Fruit fly (Drosophila melanogaster) whole organism, embryonic: ENCODE data around the gene e.

Experiments used
- Atf3 ChIP-seq: fragments of 200-800 bp; sonication (Bioruptor generic); optimal IDR thresholded peaks from 3 replicates; lab custom pipeline; 2016; ENCODE audit warnings: missing biosample characterization, missing genetic modification characterization
- CG10366 ChIP-seq: fragments of 200-800 bp; sonication (Bioruptor generic); IDR thresholded peaks from 2 replicates; pipeline ENCODE4 v1.3.6; 2022; ENCODE audit warnings: missing biosample characterization, missing genetic modification characterization
- CG15514 ChIP-seq: fragments of 200-800 bp; sonication (Bioruptor generic); optimal IDR thresholded peaks from 3 replicates; lab custom pipeline; 2017; ENCODE audit warnings: missing biosample characterization, missing genetic modification characterization, mild to moderate bottlenecking, moderate library complexity, missing genetic modification reagents
- CG15601 ChIP-seq: fragments of 200-800 bp; sonication (Bioruptor generic); optimal IDR thresholded peaks from 3 replicates; lab custom pipeline; 2019; ENCODE audit warnings: missing biosample characterization, mild to moderate bottlenecking, missing genetic modification characterization, moderate library complexity
- CG1602 ChIP-seq: fragments of 200-800 bp; sonication (Bioruptor generic); optimal IDR thresholded peaks from 3 replicates; lab custom pipeline; 2016; ENCODE audit warnings: missing biosample characterization, missing genetic modification characterization
- CG16863 ChIP-seq: fragments of 200-800 bp; sonication (Bioruptor generic); optimal IDR thresholded peaks from 3 replicates; lab custom pipeline; 2016; ENCODE audit warnings: missing biosample characterization, missing genetic modification characterization
- CG2120 ChIP-seq: fragments of 200-800 bp; sonication (Bioruptor generic); optimal IDR thresholded peaks from 3 replicates; lab custom pipeline; 2016; ENCODE audit warnings: missing biosample characterization, missing genetic modification characterization
- CG30403 ChIP-seq: fragments of 200-800 bp; sonication (Bioruptor generic); optimal IDR thresholded peaks from 3 replicates; lab custom pipeline; 2016; ENCODE audit warnings: missing biosample characterization, missing genetic modification characterization
- CG32767 ChIP-seq: fragments of 200-800 bp; sonication (Bioruptor generic); IDR thresholded peaks from 2 replicates; pipeline ENCODE4 v1.3.6; 2022; ENCODE audit warnings: missing biosample characterization, missing genetic modification characterization
- CG34376 ChIP-seq: fragments of 200-800 bp; sonication (Bioruptor generic); optimal IDR thresholded peaks from 2 replicates; lab custom pipeline; 2018; ENCODE audit warnings: missing biosample characterization, mild to moderate bottlenecking, missing genetic modification characterization
- CG7556 ChIP-seq: fragments of 200-800 bp; sonication (Bioruptor generic); optimal IDR thresholded peaks from 2 replicates; lab custom pipeline; 2017; ENCODE audit warnings: missing biosample characterization, mild to moderate bottlenecking, missing genetic modification characterization
- CG8359 ChIP-seq: fragments of 200-800 bp; sonication (Bioruptor generic); optimal IDR thresholded peaks from 2 replicates; lab custom pipeline; 2017; ENCODE audit warnings: missing biosample characterization, mild to moderate bottlenecking, missing genetic modification characterization, borderline replicate concordance
- CG8388 ChIP-seq: fragments of 200-800 bp; sonication (Bioruptor generic); optimal IDR thresholded peaks from 2 replicates; lab custom pipeline; 2019; ENCODE audit warnings: missing biosample characterization, mild to moderate bottlenecking, missing genetic modification characterization, moderate library complexity
- CG9797 ChIP-seq: fragments of 200-800 bp; sonication (Bioruptor generic); optimal IDR thresholded peaks from 3 replicates; lab custom pipeline; 2018; ENCODE audit warnings: missing biosample characterization, mild to moderate bottlenecking, missing genetic modification characterization
- Dll ChIP-seq: fragments of 200-800 bp; sonication (Bioruptor generic); IDR thresholded peaks from 4 replicates; pipeline ENCODE4 v1.3.6; 2022; ENCODE audit warnings: missing biosample characterization, missing genetic modification characterization; ENCODE audit not compliant: partially characterized antibody
- Eip74EF ChIP-seq, 2 experiments: fragments of 200-800 bp in 1 of 2; fragments of >200 bp in 1 of 2; sonication (Bioruptor generic) in 1 of 2; optimal IDR thresholded peaks; 2 replicates each; lab custom pipeline; 2017 to 2019; ENCODE audit warnings: missing biosample characterization in 2 of 2, missing genetic modification characterization in 2 of 2, mild to moderate bottlenecking in 1 of 2, moderate library complexity in 1 of 2
- Ets65A ChIP-seq: fragments of 200-800 bp; sonication (Bioruptor generic); peaks from one replicate; lab custom pipeline; 2016; ENCODE audit warnings: missing biosample characterization, missing genetic modification characterization
- H2.0 ChIP-seq: fragments of 200-800 bp; sonication (Bioruptor generic); IDR thresholded peaks from 2 replicates; pipeline ENCODE4 v1.3.6; 2022; ENCODE audit warnings: missing biosample characterization, missing genetic modification characterization
- HHEX ChIP-seq: fragments of 200-800 bp; sonication (Bioruptor generic); optimal IDR thresholded peaks from 3 replicates; lab custom pipeline; 2017; ENCODE audit warnings: missing biosample characterization, mild to moderate bottlenecking, missing genetic modification characterization, missing genetic modification reagents
- Hr51 ChIP-seq, 2 experiments: fragments of 200-800 bp; sonication (Bioruptor generic); optimal IDR thresholded peaks; 2 replicates in 1 of 2; 3 replicates in 1 of 2; lab custom pipeline; 2016 to 2018; ENCODE audit warnings: missing biosample characterization in 2 of 2, missing genetic modification characterization in 2 of 2, mild to moderate bottlenecking in 1 of 2, moderate library complexity in 1 of 2
- Med ChIP-seq: fragments of 200-800 bp; sonication (Bioruptor generic); peaks from one replicate; lab custom pipeline; 2016; ENCODE audit warnings: missing biosample characterization, missing genetic modification characterization, mild to moderate bottlenecking, inconsistent platforms, moderate library complexity
- Mes4 ChIP-seq: fragments of 200-800 bp; sonication (Bioruptor generic); optimal IDR thresholded peaks from 2 replicates; lab custom pipeline; 2016; ENCODE audit warnings: missing biosample characterization, missing genetic modification characterization
- Myb ChIP-seq: fragments of 200-800 bp; sonication (Bioruptor generic); optimal IDR thresholded peaks from 2 replicates; lab custom pipeline; 2016; ENCODE audit warnings: missing biosample characterization, missing genetic modification characterization
- Nf-YC ChIP-seq: fragments of 200-800 bp; optimal IDR thresholded peaks from 3 replicates; lab custom pipeline; 2019; ENCODE audit warnings: missing biosample characterization, mild to moderate bottlenecking, missing genetic modification characterization, moderate library complexity
- Pdp1 ChIP-seq, 2 experiments: fragments of 200-800 bp; sonication (Bioruptor generic); optimal IDR thresholded peaks; 3 replicates each; lab custom pipeline; 2016; ENCODE audit warnings: missing biosample characterization in 2 of 2, missing genetic modification characterization in 2 of 2, mild to moderate bottlenecking in 1 of 2, moderate library complexity in 1 of 2
- Side ChIP-seq: fragments of 200-800 bp; sonication (Bioruptor generic); optimal IDR thresholded peaks from 2 replicates; lab custom pipeline; 2016; ENCODE audit warnings: missing biosample characterization, missing genetic modification characterization
- Taf1 ChIP-seq: fragments of 200-800 bp; sonication (Bioruptor generic); IDR thresholded peaks from 2 replicates; pipeline ENCODE4 v1.3.6; 2022; ENCODE audit warnings: missing biosample characterization, missing genetic modification characterization
- al ChIP-seq: fragments of 200-800 bp; sonication (Bioruptor generic); IDR thresholded peaks from 2 replicates; pipeline ENCODE4 v1.3.6; 2022; ENCODE audit warnings: missing biosample characterization, missing genetic modification characterization
- ase ChIP-seq: fragments of 200-800 bp; sonication (Bioruptor generic); IDR thresholded peaks from 3 replicates; pipeline ENCODE4 v1.3.6; 2022; ENCODE audit warnings: missing biosample characterization, missing genetic modification characterization
- bcd ChIP-seq: fragments of 200-800 bp; sonication (Bioruptor generic); optimal IDR thresholded peaks from 2 replicates; lab custom pipeline; 2017; ENCODE audit warnings: missing biosample characterization, mild to moderate bottlenecking, missing genetic modification characterization
- chif ChIP-seq, 2 experiments: fragments of 200-800 bp; sonication (Bioruptor generic); optimal IDR thresholded peaks; 3 replicates each; lab custom pipeline; 2016; ENCODE audit warnings: missing biosample characterization in 2 of 2, missing genetic modification characterization in 2 of 2
- crc ChIP-seq: fragments of 200-800 bp; sonication (Bioruptor generic); optimal IDR thresholded peaks from 2 replicates; lab custom pipeline; 2016; ENCODE audit warnings: missing biosample characterization, missing genetic modification characterization
- hkb ChIP-seq, 2 experiments: fragments of 200-800 bp in 1 of 2; fragments of >200 bp in 1 of 2; sonication (Bioruptor generic) in 1 of 2; IDR thresholded peaks in 1 of 2; optimal IDR thresholded peaks in 1 of 2; 2 replicates each; pipeline versions ENCODE4 v1.3.6 to Lab custom; 2017 to 2022; ENCODE audit warnings: missing biosample characterization in 1 of 2, missing genetic modification characterization in 1 of 2
- ind ChIP-seq: fragments of 200-800 bp; sonication (Bioruptor generic); optimal IDR thresholded peaks from 3 replicates; lab custom pipeline; 2016; ENCODE audit warnings: missing biosample characterization, missing genetic modification characterization
- jumu ChIP-seq: fragments of 200-800 bp; sonication (Bioruptor generic); optimal IDR thresholded peaks from 3 replicates; lab custom pipeline; 2016; ENCODE audit warnings: missing biosample characterization, missing genetic modification characterization
- klu ChIP-seq: fragments of 200-800 bp; sonication (Bioruptor generic); IDR thresholded peaks from 2 replicates; pipeline ENCODE4 v1.3.6; 2022; ENCODE audit warnings: missing biosample characterization, missing genetic modification characterization
- kni ChIP-seq: fragments of 200-800 bp; sonication (Bioruptor generic); optimal IDR thresholded peaks from 3 replicates; lab custom pipeline; 2017; ENCODE audit warnings: mild to moderate bottlenecking, missing biosample characterization, missing genetic modification reagents, missing genetic modification characterization
- mirr ChIP-seq: fragments of 200-800 bp; sonication (Bioruptor generic); optimal IDR thresholded peaks from 3 replicates; lab custom pipeline; 2018; ENCODE audit warnings: missing biosample characterization, mild to moderate bottlenecking, missing genetic modification characterization
- nau ChIP-seq: fragments of 200-800 bp; sonication (Bioruptor generic); optimal IDR thresholded peaks from 3 replicates; lab custom pipeline; 2017; ENCODE audit warnings: missing biosample characterization, mild to moderate bottlenecking, missing genetic modification characterization, missing genetic modification reagents
- nmo ChIP-seq: fragments of 200-800 bp; sonication (Bioruptor generic); optimal IDR thresholded peaks from 2 replicates; lab custom pipeline; 2018; ENCODE audit warnings: missing biosample characterization, mild to moderate bottlenecking, missing genetic modification characterization, moderate library complexity
- pita ChIP-seq: fragments of 200-800 bp; sonication (Bioruptor generic); optimal IDR thresholded peaks from 2 replicates; lab custom pipeline; 2017; ENCODE audit warnings: missing biosample characterization, mild to moderate bottlenecking, missing genetic modification characterization
- pnt ChIP-seq: fragments of 200-800 bp; sonication (Bioruptor generic); optimal IDR thresholded peaks from 3 replicates; lab custom pipeline; 2016; ENCODE audit warnings: missing biosample characterization, missing genetic modification characterization
- pros ChIP-seq: fragments of 200-800 bp; sonication (Bioruptor generic); optimal IDR thresholded peaks from 3 replicates; lab custom pipeline; 2019; ENCODE audit warnings: missing biosample characterization, mild to moderate bottlenecking, missing genetic modification characterization, moderate library complexity
- ranshi ChIP-seq: fragments of 200-800 bp; sonication (Bioruptor generic); IDR thresholded peaks from 2 replicates; pipeline ENCODE4 v1.3.6; 2022; ENCODE audit warnings: missing biosample characterization, missing genetic modification characterization
- sd ChIP-seq: fragments of 200-800 bp; sonication (Bioruptor generic); optimal IDR thresholded peaks from 3 replicates; lab custom pipeline; 2018; ENCODE audit warnings: missing biosample characterization, mild to moderate bottlenecking, missing genetic modification characterization, moderate library complexity
- sisA ChIP-seq: fragments of 200-800 bp; sonication (Bioruptor generic); IDR thresholded peaks from 2 replicates; pipeline ENCODE4 v1.3.6; 2022; ENCODE audit warnings: missing biosample characterization, missing genetic modification characterization
- trh ChIP-seq: fragments of 200-800 bp; sonication (Bioruptor generic); optimal IDR thresholded peaks from 2 replicates; lab custom pipeline; 2016; ENCODE audit warnings: missing biosample characterization, missing genetic modification characterization

Gene e

dm6 chr3R:21187394-21188392, 49.3 kb downstream of the e start (continued):
- no peak for TF ChIP-seq Eip74EF (GFP tag; optimal IDR thresholded peaks at IDR 0.05; lab: Kevin White, UChicago)
- TF ChIP-seq kni: peak; percentile 40
- peak; percentile 27 for TF ChIP-seq Nf-YC (tag; lab: Kevin White, UChicago)
- TF ChIP-seq Myb (GFP tag; lab: Kevin White, UChicago): peak; percentile 20
- no peak for TF ChIP-seq CG16863 (GFP tag; lab: Kevin White, UChicago)
- 0 out of 2 replicates have a peak, but pooled peaks have one; percentile 17 for TF ChIP-seq CG32767 (GFP tag; lab: Robert Waterston, UW)
- peak; percentile 34 for TF ChIP-seq CG8388
- TF ChIP-seq CG30403 (GFP tag; lab: Kevin White, UChicago): peak; percentile 74
- TF ChIP-seq CG7556 (GFP tag; lab: Kevin White, UChicago): peak; percentile 82
- peak; percentile 54; the same call in 1 of the 2 replicates for TF ChIP-seq klu (GFP tag; lab: Robert Waterston, UW)
- TF ChIP-seq sisA (GFP tag; lab: Robert Waterston, UW): peak; percentile 45
- peak in 1 of 2 experiments; percentile 51 for TF ChIP-seq Hr51 (GFP tag; optimal IDR thresholded peaks at IDR 0.05; lab: Kevin White, UChicago)
- TF ChIP-seq Ets65A (GFP tag; lab: Kevin White, UChicago): peak; percentile 57
- 0 out of 2 replicates have a peak, but pooled peaks have one; percentile 54 for TF ChIP-seq ranshi
- no peak for TF ChIP-seq nau (GFP tag; lab: Kevin White, UChicago)
- TF ChIP-seq pros (GFP tag; lab: Kevin White, UChicago): peak; percentile 38
- TF ChIP-seq pnt (GFP tag; lab: Kevin White, UChicago): peak; percentile 24
- 0 out of 3 replicates have a peak, but pooled peaks have one; percentile 14 for TF ChIP-seq ase (GFP tag; lab: Robert Waterston, UW)
- no peak for TF ChIP-seq CG34376
- peak; percentile 34 for TF ChIP-seq mirr (GFP tag; lab: Kevin White, UChicago)
- peak; percentile 46 for TF ChIP-seq Atf3 (GFP tag; lab: Kevin White, UChicago)
- TF ChIP-seq pita (GFP tag; lab: Kevin White, UChicago): no peak
- TF ChIP-seq Med: no peak
- peak; percentile 46 for TF ChIP-seq CG2120 (GFP tag; lab: Kevin White, UChicago)
- TF ChIP-seq hkb (optimal IDR thresholded peaks at IDR 0.05; lab: Kevin White, UChicago): no peak
- peak; percentile 74 for TF ChIP-seq hkb (GFP tag; IDR thresholded peaks at IDR 0.05; lab: Robert Waterston, UW)
- TF ChIP-seq CG8359 (GFP tag; lab: Kevin White, UChicago): no peak
- TF ChIP-seq bcd (GFP tag; lab: Kevin White, UChicago): peak; percentile 30
- TF ChIP-seq al (GFP tag; lab: Robert Waterston, UW): peak; percentile 45; the same call in 1 of the 2 replicates
- peak; percentile 17 for TF ChIP-seq nmo
- 0 out of 2 replicates have a peak, but pooled peaks have one; percentile 8 for TF ChIP-seq H2.0
- TF ChIP-seq CG15601 (tag; lab: Kevin White, UChicago): no peak
- peak; percentile 5 for TF ChIP-seq HHEX (GFP tag; lab: Kevin White, UChicago)
- TF ChIP-seq Taf1: no peak
- TF ChIP-seq Mes4 (GFP tag; lab: Kevin White, UChicago): no peak
- TF ChIP-seq sd (tag; lab: Kevin White, UChicago): peak; percentile 96
- TF ChIP-seq chif (GFP tag; optimal IDR thresholded peaks at IDR 0.05; lab: Kevin White, UChicago): no peak
- no peak for TF ChIP-seq CG9797 (GFP tag; lab: Kevin White, UChicago)
- TF ChIP-seq crc: no peak
- TF ChIP-seq trh: no peak
- TF ChIP-seq jumu: peak; percentile 25
- TF ChIP-seq Dll (GFP tag; lab: Robert Waterston, UW): no peak
- no peak for TF ChIP-seq CG1602 (GFP tag; lab: Kevin White, UChicago)
- TF ChIP-seq ind (GFP tag; lab: Kevin White, UChicago): peak; percentile 4
- TF ChIP-seq Pdp1 (GFP tag; optimal IDR thresholded peaks at IDR 0.05; lab: Kevin White, UChicago): peak; percentile 47 to 97
- no peak for TF ChIP-seq CG10366 (GFP tag; lab: Robert Waterston, UW)
- TF ChIP-seq Side (GFP tag; lab: Kevin White, UChicago): peak; percentile 0
- TF ChIP-seq CG15514: no peak
